Fruit fly (Drosophila melanogaster): ENCODE data around the gene snk.

DNA sequence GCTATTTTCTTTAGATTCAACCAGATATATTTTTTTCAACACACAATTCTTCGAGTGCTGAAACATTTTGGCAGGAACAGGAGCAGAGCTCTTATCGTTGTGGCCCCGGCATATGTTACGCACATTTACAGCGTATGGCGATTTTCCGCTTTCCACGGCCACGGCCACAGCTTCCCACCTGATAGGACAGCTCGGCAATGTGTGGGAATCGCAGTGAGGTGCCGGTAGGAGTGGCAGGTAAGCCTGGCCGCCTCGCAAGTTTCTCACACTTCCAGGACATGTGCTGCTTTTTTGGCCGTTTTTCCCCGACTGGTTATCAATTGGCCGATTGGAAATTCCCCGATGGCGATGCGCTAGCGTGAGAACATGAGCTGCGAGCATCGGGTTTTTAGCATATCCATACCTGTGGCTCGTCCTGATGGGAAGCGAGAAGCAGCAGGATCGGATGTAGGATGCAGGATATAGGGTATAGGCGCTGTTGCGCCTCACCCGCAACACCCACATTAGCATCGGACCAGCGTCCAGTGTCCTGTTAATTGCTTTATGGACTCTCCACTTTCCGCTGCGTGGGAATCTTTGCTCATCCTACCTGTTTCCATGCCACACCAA is 27.5 kb upstream of the snk start:
- TF ChIP-seq Mnt (GFP tag; optimal IDR thresholded peaks at IDR 0.05) (no peak), CG7101 (tag; optimal IDR thresholded peaks at IDR 0.05) (no peak), Hr96 (GFP tag; optimal IDR thresholded peaks at IDR 0.05) (no peak)

All from whole organism, adult.